Worm (Caenorhabditis elegans) whole organism, L4 larva: Measurements from ENCODE around the gene best-7.

Source experiments
- F10B5.3 ChIP-seq: sonication (generic microtip); optimal IDR thresholded peaks from 2 replicates; lab custom pipeline; 2016; ENCODE audit warnings: mild to moderate bottlenecking, missing genetic modification characterization, missing compliant biosample characterization
- R02D3.7 ChIP-seq: fragments of 150-350 bp; sonication (generic microtip); optimal IDR thresholded peaks from 3 replicates; lab custom pipeline; 2014; ENCODE audit warnings: missing biosample characterization, missing genetic modification characterization
- T20F7.1 ChIP-seq: fragments of 200-800 bp; sonication (Bioruptor generic); optimal IDR thresholded peaks from 2 replicates; lab custom pipeline; 2018; ENCODE audit warnings: mild to moderate bottlenecking, missing genetic modification characterization, missing compliant biosample characterization
- T26A8.4 ChIP-seq: fragments of 200-800 bp; sonication (Bioruptor generic); IDR thresholded peaks from 2 replicates; pipeline ENCODE4 v1.3.6; 2022; ENCODE audit warnings: missing genetic modification characterization, missing compliant biosample characterization
- Y75B8A.6 ChIP-seq: fragments of 200-800 bp; sonication (Bioruptor generic); IDR thresholded peaks from 2 replicates; pipeline ENCODE4 v1.3.6; 2022; ENCODE audit warnings: missing genetic modification reagents, missing genetic modification characterization, missing compliant biosample characterization
- aha-1 ChIP-seq: fragments of 150-350 bp; peaks from one replicate; lab custom pipeline; 2014; ENCODE audit warnings: missing biosample characterization, missing genetic modification characterization
- attf-4 ChIP-seq: sonication (generic microtip); optimal IDR thresholded peaks from 3 replicates; lab custom pipeline; 2017; ENCODE audit warnings: missing biosample characterization, missing genetic modification characterization
- ceh-20 ChIP-seq: fragments of 200-800 bp; sonication (Bioruptor generic); IDR thresholded peaks from 2 replicates; pipeline ENCODE4 v1.3.6; 2022; ENCODE audit warnings: missing genetic modification reagents, missing genetic modification characterization, missing compliant biosample characterization
- ceh-44 ChIP-seq: fragments of 200-800 bp; sonication (Bioruptor generic); IDR thresholded peaks from 2 replicates; pipeline ENCODE4 v1.3.6; 2022; ENCODE audit warnings: missing genetic modification reagents, missing genetic modification characterization, missing compliant biosample characterization
- cey-2 ChIP-seq: sonication (generic microtip); optimal IDR thresholded peaks from 3 replicates; lab custom pipeline; 2017; ENCODE audit warnings: missing genetic modification characterization, mild to moderate bottlenecking, missing compliant biosample characterization, antibody characterized with exemption, borderline replicate concordance; ENCODE audit not compliant: insufficient read depth
- dmd-6 ChIP-seq: fragments of 200-800 bp; sonication (Bioruptor generic); IDR thresholded peaks from 2 replicates; pipeline ENCODE4 v1.3.6; 2022; ENCODE audit warnings: missing genetic modification reagents, missing genetic modification characterization, missing compliant biosample characterization
- dpl-1 ChIP-seq: fragments of 150-350 bp; optimal IDR thresholded peaks from 2 replicates; lab custom pipeline; 2014; ENCODE audit warnings: missing biosample characterization, missing genetic modification reagents, missing genetic modification characterization
- dve-1 ChIP-seq: sonication (generic microtip); optimal IDR thresholded peaks from 2 replicates; lab custom pipeline; 2017; ENCODE audit warnings: antibody characterized with exemption, mild to moderate bottlenecking, missing genetic modification characterization, missing compliant biosample characterization; ENCODE audit not compliant: insufficient read depth
- fkh-10 ChIP-seq: fragments of 150-350 bp; optimal IDR thresholded peaks from 2 replicates; lab custom pipeline; 2014; ENCODE audit warnings: missing biosample characterization, missing genetic modification reagents, missing genetic modification characterization
- lin-1 ChIP-seq: fragments of 200-800 bp; sonication (Bioruptor generic); IDR thresholded peaks from 2 replicates; pipeline ENCODE4 v1.3.6; 2022; ENCODE audit warnings: missing genetic modification reagents, missing genetic modification characterization, missing compliant biosample characterization
- lin-13 ChIP-seq: fragments of 150-350 bp; optimal IDR thresholded peaks from 2 replicates; lab custom pipeline; 2014; ENCODE audit warnings: missing biosample characterization, missing genetic modification reagents, missing genetic modification characterization
- lin-38 ChIP-seq: fragments of 200-800 bp; sonication (Bioruptor generic); IDR thresholded peaks from 2 replicates; pipeline ENCODE4 v1.3.6; 2022; ENCODE audit warnings: missing genetic modification reagents, missing genetic modification characterization, missing compliant biosample characterization
- lsy-2 ChIP-seq, 2 experiments: fragments of 150-350 bp in 1 of 2; sonication (generic microtip) in 1 of 2; optimal IDR thresholded peaks; 2 replicates each; lab custom pipeline; 2014 to 2017; ENCODE audit warnings: missing biosample characterization in 2 of 2, missing genetic modification characterization in 2 of 2
- madf-9 ChIP-seq: fragments of 200-800 bp; sonication (Bioruptor generic); conservative IDR thresholded peaks from 2 replicates; pipeline ENCODE4 v1.3.6; 2022; ENCODE audit warnings: missing genetic modification reagents, missing genetic modification characterization, missing compliant biosample characterization
- mep-1 ChIP-seq: fragments of 150-350 bp; sonication (generic microtip); optimal IDR thresholded peaks from 3 replicates; lab custom pipeline; 2014; ENCODE audit warnings: missing biosample characterization, missing genetic modification characterization
- mes-2 ChIP-seq: sonication (generic microtip); optimal IDR thresholded peaks from 2 replicates; lab custom pipeline; 2016; ENCODE audit warnings: missing genotype, mild to moderate bottlenecking, missing genetic modification characterization, missing compliant biosample characterization; ENCODE audit not compliant: poor library complexity, severe bottlenecking
- mxl-2 ChIP-seq: fragments of 200-800 bp; sonication (Bioruptor generic); conservative IDR thresholded peaks from 2 replicates; pipeline ENCODE4 v1.3.6; 2022; ENCODE audit warnings: missing genetic modification reagents, missing genetic modification characterization, missing compliant biosample characterization
- mxl-3 ChIP-seq: fragments of 200-800 bp; sonication (Bioruptor generic); optimal IDR thresholded peaks from 2 replicates; lab custom pipeline; 2018; ENCODE audit warnings: mild to moderate bottlenecking, missing genetic modification characterization, missing compliant biosample characterization
- nhr-111 ChIP-seq: fragments of 200-800 bp; sonication (Bioruptor generic); optimal IDR thresholded peaks from 2 replicates; lab custom pipeline; 2018; ENCODE audit warnings: mild to moderate bottlenecking, missing genetic modification characterization, missing compliant biosample characterization
- nhr-237 ChIP-seq: sonication (generic microtip); optimal IDR thresholded peaks from 2 replicates; lab custom pipeline; 2017; ENCODE audit warnings: missing biosample characterization, missing genetic modification characterization
- nhr-42 ChIP-seq: fragments of 200-800 bp; sonication (Bioruptor generic); IDR thresholded peaks from 2 replicates; pipeline ENCODE4 v1.3.6; 2022; ENCODE audit warnings: missing genetic modification characterization, missing compliant biosample characterization
- nhr-48 ChIP-seq: sonication (generic microtip); optimal IDR thresholded peaks from 2 replicates; lab custom pipeline; 2016; ENCODE audit warnings: mild to moderate bottlenecking, missing genetic modification characterization, missing compliant biosample characterization
- nhr-6 ChIP-seq: fragments of 150-350 bp; optimal IDR thresholded peaks from 2 replicates; lab custom pipeline; 2014; ENCODE audit warnings: missing biosample characterization, missing genetic modification characterization
- nhr-77 ChIP-seq: fragments of 150-350 bp; optimal IDR thresholded peaks from 2 replicates; lab custom pipeline; 2014; ENCODE audit warnings: missing biosample characterization, missing genetic modification characterization
- pha-4 ChIP-seq, 2 experiments: fragments of 150-350 bp in 1 of 2; fragments of 200-800 bp in 1 of 2; sonication (Bioruptor generic) in 1 of 2; IDR thresholded peaks in 1 of 2; optimal IDR thresholded peaks in 1 of 2; 2 replicates each; pipeline versions ENCODE4 v1.3.6 to Lab custom; 2014 to 2022; ENCODE audit warnings: missing genetic modification characterization in 2 of 2, missing genetic modification reagents in 2 of 2, missing biosample characterization in 1 of 2, missing compliant biosample characterization in 1 of 2
- saeg-2 ChIP-seq: fragments of 200-800 bp; sonication (Bioruptor generic); IDR thresholded peaks from 2 replicates; pipeline ENCODE4 v1.3.6; 2022; ENCODE audit warnings: missing genetic modification reagents, missing genetic modification characterization, missing compliant biosample characterization
- skn-1 ChIP-seq: fragments of 150-350 bp; optimal IDR thresholded peaks from 2 replicates; lab custom pipeline; 2014; ENCODE audit warnings: missing biosample characterization, missing genetic modification characterization
- unc-130 ChIP-seq: sonication (generic microtip); optimal IDR thresholded peaks from 2 replicates; lab custom pipeline; 2016; ENCODE audit warnings: missing genetic modification reagents, missing genetic modification characterization, missing compliant biosample characterization
- vab-7 ChIP-seq: fragments of 200-800 bp; sonication (Bioruptor generic); IDR thresholded peaks from 2 replicates; pipeline ENCODE4 v1.3.6; 2022; ENCODE audit warnings: missing genetic modification reagents, missing genetic modification characterization, missing compliant biosample characterization
- zfp-3 ChIP-seq: fragments of 200-800 bp; sonication (Bioruptor generic); conservative IDR thresholded peaks from 2 replicates; pipeline ENCODE4 v1.3.6; 2022; ENCODE audit warnings: missing genetic modification reagents, missing genetic modification characterization, missing compliant biosample characterization

best-7 gene

DNA sequence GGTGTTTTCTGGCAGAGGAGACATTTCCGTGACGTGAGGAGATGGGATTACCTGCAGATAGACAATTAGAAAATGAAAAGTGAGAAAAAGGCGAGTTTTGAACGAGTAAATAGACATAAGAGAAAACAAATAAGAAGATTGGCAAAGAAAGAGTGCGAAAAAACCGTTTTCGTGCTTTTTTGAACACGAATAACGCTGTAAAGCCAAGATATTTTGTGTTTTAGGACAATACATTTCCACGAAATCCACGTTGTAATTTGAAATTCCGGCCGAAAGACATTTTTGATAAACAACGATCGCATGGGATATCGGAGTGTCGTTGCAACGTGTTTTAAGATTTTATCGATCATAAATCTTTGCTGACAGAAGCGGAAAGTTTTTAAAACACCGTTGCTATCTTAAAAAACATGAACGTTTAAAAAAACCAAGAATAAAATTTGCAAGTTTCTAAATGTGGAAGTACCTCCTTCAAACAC lies 19.3 kb downstream of the best-7 start, which contains the start of gene adk-1:
adk-1 (minus strand) TSS at position 51 of the 476 bp plus-strand sequence.
- TF ChIP-seq nhr-6 (tag; lab: Kevin White, UChicago) (peak; percentile 16), nhr-77 (tag; lab: Kevin White, UChicago) (no peak), unc-130 (no peak), nhr-237 (tag; lab: Kevin White, UChicago) (no peak), saeg-2 (GFP tag; lab: Robert Waterston, UW) (no peak), R02D3.7 (tag; lab: Kevin White, UChicago) (no peak), lsy-2 (tag; optimal IDR thresholded peaks at IDR 0.05; lab: Kevin White, UChicago) (peak in 1 of 2 experiments; percentile 13), T20F7.1 (GFP tag; lab: Kevin White, UChicago) (peak; percentile 86), dpl-1 (peak; percentile 36), fkh-10 (no peak), nhr-111 (GFP tag; lab: Kevin White, UChicago) (no peak), lin-1 (GFP tag; lab: Robert Waterston, UW) (no peak), dve-1 (tag; lab: Kevin White, UChicago) (no peak), dmd-6 (no peak)

DNA sequence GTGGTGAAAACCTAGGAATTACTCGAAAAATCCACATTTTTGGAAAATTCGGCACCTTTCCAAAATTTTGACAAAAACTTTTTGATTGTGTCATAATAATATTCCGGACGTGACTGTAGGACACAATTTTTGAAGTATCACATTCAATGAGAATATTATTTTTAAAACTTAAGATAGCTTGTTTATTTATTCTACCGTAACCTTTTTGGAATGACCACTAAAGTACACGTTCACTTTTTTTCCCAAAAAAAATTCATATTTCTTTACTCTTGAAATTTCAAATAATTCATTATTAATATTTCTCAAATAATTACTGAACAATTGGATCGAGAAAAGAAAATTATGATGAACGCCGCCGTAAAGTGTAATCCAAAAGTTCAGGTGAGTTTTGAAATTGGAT lies 22.9 kb downstream of the best-7 start, which contains the start of gene R07H5.9:
R07H5.9 (plus strand) TSS at position 301 of the 400 bp plus-strand sequence.
- no peak for TF ChIP-seq Y75B8A.6 (GFP tag; lab: Robert Waterston, UW)
- no peak for TF ChIP-seq mep-1 (tag; lab: Kevin White, UChicago)
- no peak for TF ChIP-seq pha-4 (GFP tag; IDR thresholded peaks at IDR 0.05; lab: Robert Waterston, UW)
- TF ChIP-seq pha-4 (tag; optimal IDR thresholded peaks at IDR 0.05; lab: Kevin White, UChicago), result no peak
- no peak for TF ChIP-seq ceh-20 (GFP tag; lab: Robert Waterston, UW)
- no peak for TF ChIP-seq T26A8.4
- TF ChIP-seq nhr-48 (tag; lab: Kevin White, UChicago), result no peak
- no peak for TF ChIP-seq cey-2 (tag; lab: Kevin White, UChicago)
- TF ChIP-seq mxl-3 (GFP tag; lab: Kevin White, UChicago), result no peak
- no peak for TF ChIP-seq mxl-2 (GFP tag; lab: Robert Waterston, UW)
- no peak for TF ChIP-seq zfp-3 (GFP tag; lab: Robert Waterston, UW)
- no peak for TF ChIP-seq nhr-42
- no peak for TF ChIP-seq F10B5.3 (tag; lab: Kevin White, UChicago)
- no peak for TF ChIP-seq aha-1 (tag; lab: Kevin White, UChicago)
- no peak for TF ChIP-seq lin-13 (GFP tag; lab: Kevin White, UChicago)
- no peak for TF ChIP-seq attf-4 (tag; lab: Kevin White, UChicago)
- no peak for TF ChIP-seq skn-1 (tag; lab: Kevin White, UChicago)
- TF ChIP-seq dve-1 (tag; lab: Kevin White, UChicago), result no peak

DNA sequence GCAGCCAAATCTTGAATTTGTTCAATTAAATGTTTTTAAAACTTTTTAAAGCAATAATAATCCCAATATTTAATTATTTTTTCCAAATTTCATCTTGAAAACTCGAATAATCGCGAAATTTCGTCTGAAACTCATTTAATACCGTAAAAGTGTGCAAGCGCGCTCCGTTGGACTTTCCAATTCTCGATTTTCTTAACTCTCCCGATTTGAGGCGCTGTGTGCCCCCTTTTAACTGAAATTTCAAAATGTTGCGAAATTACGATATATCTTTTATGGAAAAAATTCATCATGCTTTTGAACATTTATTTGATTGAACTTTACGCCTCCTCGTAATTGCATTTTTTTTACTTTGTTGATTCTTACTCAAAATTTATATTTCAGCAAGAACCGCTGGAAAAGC lies 27.7 kb downstream of the best-7 start, which contains the start of gene R07H5.11:
R07H5.11 (plus strand) TSS at position 380 of the 400 bp plus-strand sequence.
- peak; percentile 56 for TF ChIP-seq lin-38
- TF ChIP-seq, all 104 proteins: peak for 1; not testable (repeated sequence) for 103

DNA sequence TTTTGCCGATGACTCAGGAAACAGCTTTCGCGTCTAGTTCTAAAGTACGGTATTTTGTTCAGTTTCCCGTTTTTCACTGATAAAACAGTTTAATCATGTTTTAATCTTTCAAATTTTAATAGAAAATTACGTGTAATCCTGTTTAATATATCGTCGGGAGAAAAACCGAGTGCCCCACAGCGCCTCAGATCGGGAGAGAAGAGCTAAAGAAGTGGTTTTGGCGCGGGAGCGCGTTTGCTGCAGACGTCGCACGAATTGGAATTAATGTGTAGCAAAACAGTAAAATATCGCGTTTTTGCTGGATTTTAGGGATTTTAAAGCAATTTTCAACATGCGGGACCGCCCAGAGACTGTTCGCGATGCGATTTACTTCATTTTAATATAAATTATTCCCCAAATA lies 29.4 kb downstream of the best-7 start:
- peak; percentile 86 for TF ChIP-seq lin-38
- TF ChIP-seq vab-7 (GFP tag; lab: Robert Waterston, UW), result 0 out of 2 replicates have a peak, but pooled peaks have one; percentile 56
- TF ChIP-seq ceh-44, result 0 out of 2 replicates have a peak, but pooled peaks have one; percentile 21

DNA sequence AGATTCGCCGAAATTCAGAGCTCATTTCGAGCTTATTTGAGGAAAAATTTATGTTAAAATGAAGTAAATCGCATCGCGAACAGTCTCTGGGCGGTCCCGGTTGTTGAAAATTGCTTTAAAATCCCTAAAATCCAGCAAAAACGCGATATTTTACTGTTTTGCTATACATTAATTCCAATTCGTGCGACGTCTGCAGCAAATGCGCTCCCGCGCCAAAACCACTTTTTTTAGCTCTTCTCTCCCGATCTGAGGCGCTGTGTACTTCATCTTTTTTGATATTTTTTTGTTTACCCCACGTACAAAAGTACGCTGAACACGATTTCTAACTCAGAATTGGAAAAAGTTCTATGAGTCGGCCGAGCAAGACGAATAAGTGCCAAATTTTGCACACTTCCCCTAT lies 31.1 kb downstream of the best-7 start, which contains the start of gene R07H5.16:
R07H5.16 (plus strand) TSS at position 348 of the 400 bp plus-strand sequence.
- TF ChIP-seq lin-38, result peak; percentile 92
- peak; percentile 37 for TF ChIP-seq mes-2
- TF ChIP-seq vab-7 (GFP tag; lab: Robert Waterston, UW), result peak; percentile 65
- TF ChIP-seq madf-9 (GFP tag; lab: Robert Waterston, UW), result 0 out of 2 replicates have a peak, but pooled peaks have one; percentile 36
